Fruit fly (Drosophila melanogaster): ENCODE data around the gene eRF1.

Gene eRF1

DNA sequence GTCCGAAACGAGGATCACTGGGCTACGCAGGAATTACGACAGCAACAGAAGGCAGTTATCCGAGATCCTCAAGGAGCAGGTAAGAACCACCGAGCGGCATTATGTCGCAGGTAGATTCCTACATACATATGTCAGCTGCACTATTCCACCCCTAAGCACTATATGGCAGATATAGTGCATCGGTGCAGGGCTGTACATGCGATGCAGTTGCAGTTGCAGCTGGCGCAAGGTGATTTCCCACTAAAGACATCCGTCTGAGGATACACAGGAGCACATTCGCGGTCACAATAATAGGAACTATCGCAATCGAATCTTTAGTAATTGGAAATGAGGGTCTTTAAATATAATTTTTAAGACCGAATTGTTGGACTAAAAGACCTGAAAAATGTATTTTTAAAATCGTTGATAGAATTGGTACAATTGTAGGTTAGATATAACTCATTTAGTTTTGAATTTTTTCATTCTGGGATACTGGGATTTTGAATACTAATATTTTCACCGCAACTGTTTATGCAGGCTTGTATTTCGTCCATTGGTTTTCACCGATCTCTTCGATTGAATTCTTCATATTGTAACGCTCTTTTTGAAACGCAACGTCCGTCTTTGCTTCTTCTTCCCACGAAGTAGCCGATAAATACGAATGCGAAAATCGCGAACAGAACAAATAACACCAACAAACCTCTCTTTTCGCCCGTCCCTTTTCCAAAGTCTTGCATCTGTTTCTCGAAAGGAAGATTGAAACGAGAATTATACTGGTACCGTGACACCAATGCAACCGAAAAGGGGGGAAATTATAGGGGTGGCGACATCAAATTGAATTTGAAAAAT is 54.7 kb downstream of the eRF1 start (continued):
- TF ChIP-seq CG16815 (GFP tag; optimal IDR thresholded peaks at IDR 0.05) = peak; percentile 50
- TF ChIP-seq pum (GFP tag; optimal IDR thresholded peaks at IDR 0.05) = peak; percentile 8
- no peak for TF ChIP-seq chn (GFP tag; optimal IDR thresholded peaks at IDR 0.05)
- TF ChIP-seq Dref (GFP tag; IDR thresholded peaks at IDR 0.05) = no peak
- TF ChIP-seq CG3847 (GFP tag; IDR thresholded peaks at IDR 0.05) = no peak
- no peak for TF ChIP-seq Sox100B (GFP tag; optimal IDR thresholded peaks at IDR 0.05)
- TF ChIP-seq Oaz (GFP tag; IDR thresholded peaks at IDR 0.05) = no peak
- TF ChIP-seq NC2α (GFP tag; optimal IDR thresholded peaks at IDR 0.05) = no peak
- TF ChIP-seq CG32772 (GFP tag; IDR thresholded peaks at IDR 0.05) = no peak
- peak; percentile 54 for TF ChIP-seq Elba2 (GFP tag; optimal IDR thresholded peaks at IDR 0.05)
- no peak for TF ChIP-seq CG13624 (GFP tag; optimal IDR thresholded peaks at IDR 0.05)
- TF ChIP-seq nau (GFP tag; optimal IDR thresholded peaks at IDR 0.05) = no peak
- no peak for TF ChIP-seq dysf (GFP tag; IDR thresholded peaks at IDR 0.05)
- TF ChIP-seq NFAT (GFP tag; IDR thresholded peaks at IDR 0.05) = no peak
- TF ChIP-seq PHDP (tag; optimal IDR thresholded peaks at IDR 0.05) = no peak
- TF ChIP-seq Dll (GFP tag; IDR thresholded peaks at IDR 0.05; ENCODE audit: partially characterized antibody) = no peak
- no peak for TF ChIP-seq crp (GFP tag; optimal IDR thresholded peaks at IDR 0.05)
- TF ChIP-seq CG12744 (GFP tag; optimal IDR thresholded peaks at IDR 0.05) = no peak
- TF ChIP-seq salm (tag; optimal IDR thresholded peaks at IDR 0.05) = no peak
- no peak for TF ChIP-seq CG10565 (GFP tag; optimal IDR thresholded peaks at IDR 0.05)
- TF ChIP-seq CG7839 (tag; optimal IDR thresholded peaks at IDR 0.05) = peak; percentile 43
- peak; percentile 56 for TF ChIP-seq CG31441 (GFP tag; IDR thresholded peaks at IDR 0.05)
- TF ChIP-seq Sin3A (optimal IDR thresholded peaks at IDR 0.05) = no peak
- TF ChIP-seq Jarid2 (GFP tag; optimal IDR thresholded peaks at IDR 0.05) = no peak
- TF ChIP-seq CG6791 (GFP tag; IDR thresholded peaks at IDR 0.05; ENCODE audit: partially characterized antibody) = 0 out of 3 replicates have a peak, but pooled peaks have one; percentile 36
- TF ChIP-seq cwo (GFP tag; optimal IDR thresholded peaks at IDR 0.05) = no peak
- no peak for TF ChIP-seq Dip3 (GFP tag; optimal IDR thresholded peaks at IDR 0.05)
- TF ChIP-seq B-H2 (GFP tag; optimal IDR thresholded peaks at IDR 0.05) = no peak

All from whole organism, embryonic.